Worm (Caenorhabditis elegans) whole organism, L1 larva: ENCODE measurements around the gene mpst-2.

Source experiments
- C04F5.9 ChIP-seq: sonication (generic microtip); optimal IDR thresholded peaks from 2 replicates; lab custom pipeline; 2016; ENCODE audit warnings: missing genetic modification characterization, missing compliant biosample characterization
- F16B12.6 ChIP-seq: fragments of 150-350 bp; optimal IDR thresholded peaks from 2 replicates; lab custom pipeline; 2014; ENCODE audit warnings: missing biosample characterization, missing genetic modification characterization
- alr-1 ChIP-seq: fragments of 200-800 bp; sonication (Bioruptor generic); optimal IDR thresholded peaks from 2 replicates; lab custom pipeline; 2018; ENCODE audit warnings: borderline replicate concordance, mild to moderate bottlenecking, missing genetic modification characterization, missing compliant biosample characterization
- ceh-88 ChIP-seq: fragments of 200-800 bp; sonication (Bioruptor generic); IDR thresholded peaks from 2 replicates; pipeline ENCODE4 v1.3.6; 2022; ENCODE audit warnings: missing genetic modification characterization, missing compliant biosample characterization
- dpl-1 ChIP-seq, 3 experiments: fragments of 150-350 bp in 2 of 3; sonication (generic microtip) in 1 of 3; optimal IDR thresholded peaks; 2 replicates each; lab custom pipeline; 2014 to 2017; ENCODE audit warnings: missing biosample characterization in 3 of 3, missing genetic modification characterization in 3 of 3, missing genetic modification reagents in 3 of 3
- efl-1 ChIP-seq, 4 experiments: fragments of 150-350 bp; optimal IDR thresholded peaks in 3 of 4; peaks in 1 of 4; 1 replicate in 1 of 4; 2 replicates in 3 of 4; lab custom pipeline; 2014; ENCODE audit warnings: missing biosample characterization in 2 of 4, missing genetic modification characterization in 2 of 4, missing genetic modification reagents in 2 of 4
- efl-3 ChIP-seq: fragments of 200-800 bp; sonication (Bioruptor generic); optimal IDR thresholded peaks from 2 replicates; lab custom pipeline; 2018; ENCODE audit warnings: mild to moderate bottlenecking, missing genetic modification characterization, missing compliant biosample characterization
- elt-3 ChIP-seq, 6 experiments: fragments of 150-350 bp in 1 of 6; sonication (generic microtip); optimal IDR thresholded peaks; 2 replicates each; lab custom pipeline; 2017 to 2018; ENCODE audit warnings: missing biosample characterization in 6 of 6, missing genetic modification characterization in 6 of 6, inconsistent platforms in 1 of 6
- fkh-4 ChIP-seq: sonication (generic microtip); optimal IDR thresholded peaks from 2 replicates; lab custom pipeline; 2016; ENCODE audit warnings: missing compliant biosample characterization, missing genetic modification characterization, borderline replicate concordance
- fkh-8 ChIP-seq: sonication (generic microtip); optimal IDR thresholded peaks from 2 replicates; lab custom pipeline; 2016; ENCODE audit warnings: mild to moderate bottlenecking, missing genetic modification characterization, missing compliant biosample characterization
- fos-1 ChIP-seq: fragments of 150-350 bp; optimal IDR thresholded peaks from 2 replicates; lab custom pipeline; 2014; ENCODE audit warnings: missing biosample characterization, missing genetic modification characterization
- isw-1 ChIP-seq: fragments of 200-800 bp; sonication (Bioruptor generic); IDR thresholded peaks from 2 replicates; pipeline ENCODE4 v1.3.6; 2022; ENCODE audit warnings: missing genetic modification characterization, missing compliant biosample characterization
- lin-13 ChIP-seq: fragments of 150-350 bp; optimal IDR thresholded peaks from 2 replicates; lab custom pipeline; 2014; ENCODE audit warnings: missing biosample characterization, missing genetic modification reagents, missing genetic modification characterization
- lin-14 ChIP-seq: fragments of 200-800 bp; sonication (Bioruptor generic); optimal IDR thresholded peaks from 2 replicates; lab custom pipeline; 2018; ENCODE audit warnings: mild to moderate bottlenecking, missing genetic modification characterization, moderate library complexity, missing compliant biosample characterization
- lir-3 ChIP-seq: sonication (generic microtip); optimal IDR thresholded peaks from 2 replicates; lab custom pipeline; 2016; ENCODE audit warnings: mild to moderate bottlenecking, missing genetic modification characterization, moderate library complexity, missing compliant biosample characterization; ENCODE audit not compliant: poor library complexity
- mab-9 ChIP-seq: fragments of 200-800 bp; sonication (Bioruptor generic); IDR thresholded peaks from 2 replicates; pipeline ENCODE4 v1.3.6; 2022; ENCODE audit warnings: missing genetic modification reagents, missing genetic modification characterization, missing compliant biosample characterization
- mep-1 ChIP-seq: fragments of 150-350 bp; optimal IDR thresholded peaks from 2 replicates; lab custom pipeline; 2014; ENCODE audit warnings: missing biosample characterization, missing genetic modification characterization
- nhr-11 ChIP-seq: fragments of 150-350 bp; optimal IDR thresholded peaks from 2 replicates; lab custom pipeline; 2014; ENCODE audit warnings: missing biosample characterization, missing genetic modification characterization
- nhr-19 ChIP-seq: fragments of 200-800 bp; sonication (Bioruptor generic); conservative IDR thresholded peaks from 2 replicates; pipeline ENCODE4 v1.3.6; 2022; ENCODE audit warnings: missing genetic modification characterization, missing compliant biosample characterization
- nhr-20 ChIP-seq: sonication (generic microtip); optimal IDR thresholded peaks from 2 replicates; lab custom pipeline; 2016; ENCODE audit warnings: mild to moderate bottlenecking, missing genetic modification characterization, missing compliant biosample characterization
- nhr-28 ChIP-seq: fragments of 150-350 bp; optimal IDR thresholded peaks from 2 replicates; lab custom pipeline; 2014; ENCODE audit warnings: missing biosample characterization, missing genetic modification characterization
- nhr-47 ChIP-seq: sonication (generic microtip); optimal IDR thresholded peaks from 2 replicates; lab custom pipeline; 2016; ENCODE audit warnings: mild to moderate bottlenecking, missing genetic modification characterization, moderate library complexity, missing compliant biosample characterization
- nhr-71 ChIP-seq: sonication (generic microtip); optimal IDR thresholded peaks from 2 replicates; lab custom pipeline; 2016; ENCODE audit warnings: mild to moderate bottlenecking, missing genetic modification characterization, moderate library complexity, missing compliant biosample characterization
- pag-3 ChIP-seq: sonication (generic microtip); optimal IDR thresholded peaks from 2 replicates; lab custom pipeline; 2017; ENCODE audit warnings: missing genetic modification characterization, mild to moderate bottlenecking, missing compliant biosample characterization, antibody characterized with exemption, borderline replicate concordance; ENCODE audit not compliant: insufficient read depth
- skn-1 ChIP-seq: fragments of 150-350 bp; optimal IDR thresholded peaks from 2 replicates; lab custom pipeline; 2014; ENCODE audit warnings: missing biosample characterization, missing genetic modification characterization
- snu-23 ChIP-seq: sonication (generic microtip); optimal IDR thresholded peaks from 2 replicates; lab custom pipeline; 2016; ENCODE audit warnings: missing genetic modification characterization, missing compliant biosample characterization
- sox-4 ChIP-seq: sonication (generic microtip); optimal IDR thresholded peaks from 2 replicates; lab custom pipeline; 2016; ENCODE audit warnings: missing genetic modification characterization, missing compliant biosample characterization
- swsn-7 ChIP-seq: sonication (generic microtip); optimal IDR thresholded peaks from 2 replicates; lab custom pipeline; 2016; ENCODE audit warnings: missing genetic modification characterization, missing compliant biosample characterization
- unc-130 ChIP-seq: fragments of 150-350 bp; optimal IDR thresholded peaks from 2 replicates; lab custom pipeline; 2017; ENCODE audit warnings: missing biosample characterization, missing genetic modification characterization, inconsistent platforms
- unc-30 ChIP-seq: sonication (generic microtip); optimal IDR thresholded peaks from 2 replicates; lab custom pipeline; 2017; ENCODE audit warnings: missing biosample characterization, missing genetic modification characterization
- unc-86 ChIP-seq: sonication (generic microtip); optimal IDR thresholded peaks from 2 replicates; lab custom pipeline; 2016; ENCODE audit warnings: missing genetic modification characterization, missing compliant biosample characterization
- unc-98 ChIP-seq: fragments of 200-800 bp; sonication (Bioruptor generic); IDR thresholded peaks from 2 replicates; pipeline ENCODE4 v1.3.6; 2022; ENCODE audit warnings: missing genetic modification characterization, missing compliant biosample characterization
- vab-15 ChIP-seq: sonication (generic microtip); optimal IDR thresholded peaks from 2 replicates; lab custom pipeline; 2017; ENCODE audit warnings: missing genotype, mild to moderate bottlenecking, missing genetic modification characterization, missing compliant biosample characterization
- xbp-1 ChIP-seq: sonication (generic microtip); optimal IDR thresholded peaks from 2 replicates; lab custom pipeline; 2016; ENCODE audit warnings: missing genetic modification characterization, missing compliant biosample characterization
- zip-4 ChIP-seq: fragments of 200-800 bp; sonication (Bioruptor generic); optimal IDR thresholded peaks from 2 replicates; lab custom pipeline; 2018; ENCODE audit warnings: mild to moderate bottlenecking, missing genetic modification characterization, moderate library complexity, missing compliant biosample characterization

Gene mpst-2

DNA sequence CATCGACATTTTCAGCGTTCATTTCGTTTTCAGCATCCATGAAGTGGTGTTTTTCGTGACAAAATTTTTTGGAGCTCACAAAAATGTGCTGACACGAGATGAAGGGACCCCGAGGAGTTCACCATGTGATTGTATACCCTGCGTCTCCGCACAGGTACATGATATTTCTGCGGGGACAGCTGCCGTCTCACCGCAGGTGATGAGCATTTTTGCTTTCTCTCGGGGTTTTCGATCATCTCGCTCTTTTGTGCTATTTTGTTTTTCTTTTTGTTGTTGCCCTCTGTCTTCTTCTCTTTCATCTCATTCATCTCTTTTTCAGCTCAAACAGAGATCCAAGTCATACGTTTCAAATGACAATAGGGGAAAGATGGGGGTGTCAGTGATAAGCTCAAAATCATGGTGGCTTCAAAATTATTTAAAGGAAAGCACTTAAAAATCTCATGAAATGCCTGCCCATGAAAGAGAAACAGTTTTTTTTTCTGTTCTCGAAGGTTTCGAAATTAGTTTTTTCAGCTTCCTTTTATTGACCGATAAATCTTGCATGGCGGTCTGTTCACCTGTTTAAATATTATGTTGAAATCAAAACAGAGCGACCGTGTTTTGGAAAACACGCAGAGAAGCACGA is 45.9 kb downstream of the mpst-2 start, which contains the start of gene ret-1 (continued):
- peak; percentile 18 for TF ChIP-seq pag-3 (tag; lab: Kevin White, UChicago)
- TF ChIP-seq nhr-19 (GFP tag; lab: Robert Waterston, UW) = peak; percentile 80
- peak; percentile 44 for TF ChIP-seq mep-1 (tag; lab: Kevin White, UChicago)
- TF ChIP-seq unc-98 (GFP tag; lab: Robert Waterston, UW) = no peak
- peak; percentile 81 for TF ChIP-seq lin-14
- TF ChIP-seq efl-1 (optimal IDR thresholded peaks at IDR 0.05; lab: Kevin White, UChicago) = peak; percentile 16 to 45
- TF ChIP-seq efl-1 (GFP tag; optimal IDR thresholded peaks at IDR 0.05 in 1 of 2; lab: Kevin White, UChicago) = peak in 1 of 2 experiments; percentile 88
- peak; percentile 72 for TF ChIP-seq snu-23 (GFP tag; lab: Kevin White, UChicago)
- TF ChIP-seq nhr-47 (tag; lab: Kevin White, UChicago) = peak; percentile 21
- TF ChIP-seq nhr-28 = no peak
- no peak for TF ChIP-seq ceh-88 (GFP tag; lab: Robert Waterston, UW)
- TF ChIP-seq skn-1 = no peak
- no peak for TF ChIP-seq fkh-8 (tag; lab: Kevin White, UChicago)
- peak; percentile 87 for TF ChIP-seq nhr-71 (tag; lab: Kevin White, UChicago)
- TF ChIP-seq xbp-1 (tag; lab: Kevin White, UChicago) = peak; percentile 31
- peak; percentile 29 for TF ChIP-seq swsn-7
- no peak for TF ChIP-seq isw-1
- TF ChIP-seq F16B12.6 (tag; lab: Kevin White, UChicago) = no peak
- peak; percentile 58 for TF ChIP-seq nhr-20 (tag; lab: Kevin White, UChicago)
- TF ChIP-seq lin-13 (GFP tag; lab: Kevin White, UChicago) = peak; percentile 43
- peak in 1 of 3 experiments; percentile 10 for TF ChIP-seq dpl-1 (GFP tag; optimal IDR thresholded peaks at IDR 0.05; lab: Kevin White, UChicago)
- TF ChIP-seq fkh-4 (tag; lab: Kevin White, UChicago) = no peak
- TF ChIP-seq unc-130 = peak; percentile 13

DNA sequence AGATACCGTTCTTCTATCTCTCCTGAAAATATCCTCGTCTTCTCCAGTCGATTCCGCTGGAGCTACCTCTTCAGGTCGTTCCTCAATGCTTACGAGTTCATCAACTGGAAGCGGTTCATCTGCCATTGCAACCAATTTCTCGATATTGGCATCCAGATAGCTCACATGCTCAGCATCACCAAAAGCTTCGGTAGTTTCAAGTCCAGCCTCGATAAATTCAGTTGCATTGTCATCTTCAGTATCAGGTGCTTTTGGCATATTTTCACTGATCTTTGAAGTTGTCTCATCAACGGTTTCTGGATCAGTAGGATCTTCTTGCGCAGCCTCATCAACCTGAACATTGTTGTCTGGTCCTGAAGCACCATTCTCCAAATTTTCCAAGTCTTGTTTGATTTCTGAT is 51.6 kb downstream of the mpst-2 start:
- TF ChIP-seq F16B12.6 (tag; lab: Kevin White, UChicago) (no peak), elt-3 (tag; optimal IDR thresholded peaks at IDR 0.05; lab: Kevin White, UChicago) (no peak), vab-15 (tag; lab: Kevin White, UChicago) (no peak), mab-9 (GFP tag; lab: Robert Waterston, UW) (no peak), efl-3 (GFP tag; lab: Kevin White, UChicago) (no peak), zip-4 (GFP tag; lab: Kevin White, UChicago) (no peak), unc-30 (no peak), alr-1 (tag; lab: Kevin White, UChicago) (no peak), unc-86 (tag; lab: Kevin White, UChicago) (no peak), sox-4 (tag; lab: Kevin White, UChicago) (no peak), fos-1 (tag; lab: Kevin White, UChicago) (no peak), nhr-11 (tag; lab: Kevin White, UChicago) (no peak), C04F5.9 (tag; lab: Kevin White, UChicago) (no peak), lir-3 (tag; lab: Kevin White, UChicago) (no peak), fkh-8 (tag; lab: Kevin White, UChicago) (no peak), efl-1 (optimal IDR thresholded peaks at IDR 0.05; lab: Kevin White, UChicago) (no peak), efl-1 (GFP tag; optimal IDR thresholded peaks at IDR 0.05 in 1 of 2; lab: Kevin White, UChicago) (no peak)
